Fruit fly (Drosophila melanogaster) Kc167 (cell line): Measurements from ENCODE around the gene CG5290.

Experiments used
- Sin3A ChIP-seq: fragments of >200 bp; optimal IDR thresholded peaks from 2 replicates; lab custom pipeline; 2018; ENCODE audit warnings: missing external identifiers
- psq ChIP-seq: fragments of >200 bp; optimal IDR thresholded peaks from 2 replicates; lab custom pipeline; 2017; ENCODE audit warnings: missing external identifiers

- TF ChIP-seq psq (lab: Kevin White, UChicago), result no peak
- no peak for TF ChIP-seq Sin3A (lab: Kevin White, UChicago)
These were observed 30.1 kb upstream of the CG5290 start for dm6 chr3L:17942449-17942848.
